Worm (Caenorhabditis elegans) whole organism, L1 larva: ENCODE measurements around the gene Y22D7AL.11.
A peak's percentile ranks its signal among the peaks of the same experiment; 100 is the strongest.

Source experiments
- C16A3.4 ChIP-seq: fragments of 150-350 bp; optimal IDR thresholded peaks from 2 replicates; lab custom pipeline; 2014; ENCODE audit warnings: missing biosample characterization, missing genetic modification characterization
- C34B4.2 ChIP-seq: sonication (generic microtip); optimal IDR thresholded peaks from 2 replicates; lab custom pipeline; 2017; ENCODE audit warnings: mild to moderate bottlenecking, missing genetic modification characterization, missing compliant biosample characterization
- ama-1 ChIP-seq: fragments of 150-350 bp; optimal IDR thresholded peaks from 2 replicates; lab custom pipeline; 2014
- blmp-1 ChIP-seq: fragments of 150-350 bp; optimal IDR thresholded peaks from 2 replicates; lab custom pipeline; 2014; ENCODE audit warnings: missing biosample characterization, missing genetic modification characterization
- ceh-82 ChIP-seq, 3 experiments: fragments of 150-350 bp in 1 of 3; sonication (generic microtip) in 2 of 3; optimal IDR thresholded peaks; 2 replicates each; lab custom pipeline; 2014 to 2017; ENCODE audit warnings: missing biosample characterization in 3 of 3, missing genetic modification characterization in 3 of 3
- ces-1 ChIP-seq: fragments of 150-350 bp; optimal IDR thresholded peaks from 2 replicates; lab custom pipeline; 2014; ENCODE audit warnings: missing biosample characterization, missing genetic modification reagents, missing genetic modification characterization
- efl-1 ChIP-seq, 4 experiments: fragments of 150-350 bp; optimal IDR thresholded peaks in 3 of 4; peaks in 1 of 4; 1 replicate in 1 of 4; 2 replicates in 3 of 4; lab custom pipeline; 2014; ENCODE audit warnings: missing biosample characterization in 2 of 4, missing genetic modification characterization in 2 of 4, missing genetic modification reagents in 2 of 4
- efl-3 ChIP-seq: fragments of 200-800 bp; sonication (Bioruptor generic); optimal IDR thresholded peaks from 2 replicates; lab custom pipeline; 2018; ENCODE audit warnings: mild to moderate bottlenecking, missing genetic modification characterization, missing compliant biosample characterization
- egl-13 ChIP-seq: sonication (generic microtip); optimal IDR thresholded peaks from 2 replicates; lab custom pipeline; 2016; ENCODE audit warnings: missing genotype, missing genetic modification reagents, missing genetic modification characterization, missing compliant biosample characterization
- egl-27 ChIP-seq, 2 experiments: fragments of 150-350 bp in 1 of 2; sonication (generic microtip); optimal IDR thresholded peaks; 3 replicates each; lab custom pipeline; 2017 to 2018; ENCODE audit warnings: missing biosample characterization in 2 of 2, missing genetic modification characterization in 2 of 2, missing genetic modification reagents in 2 of 2
- elt-2 ChIP-seq: sonication (generic microtip); optimal IDR thresholded peaks from 2 replicates; lab custom pipeline; 2016; ENCODE audit warnings: missing genetic modification characterization, mild to moderate bottlenecking, inconsistent platforms, missing compliant biosample characterization, missing genetic modification reagents
- fkh-8 ChIP-seq: sonication (generic microtip); optimal IDR thresholded peaks from 2 replicates; lab custom pipeline; 2016; ENCODE audit warnings: mild to moderate bottlenecking, missing genetic modification characterization, missing compliant biosample characterization
- grh-1 ChIP-seq: fragments of 200-800 bp; sonication (Bioruptor generic); IDR thresholded peaks from 2 replicates; pipeline ENCODE4 v1.3.6; 2022; ENCODE audit warnings: missing genetic modification reagents, missing genetic modification characterization, missing compliant biosample characterization
- hlh-17 ChIP-seq: fragments of 200-800 bp; sonication (Bioruptor generic); optimal IDR thresholded peaks from 2 replicates; lab custom pipeline; 2018; ENCODE audit warnings: missing genetic modification characterization, mild to moderate bottlenecking, missing compliant biosample characterization, moderate library complexity, borderline replicate concordance
- isw-1 ChIP-seq: fragments of 200-800 bp; sonication (Bioruptor generic); IDR thresholded peaks from 2 replicates; pipeline ENCODE4 v1.3.6; 2022; ENCODE audit warnings: missing genetic modification characterization, missing compliant biosample characterization
- jun-1 ChIP-seq: fragments of 150-350 bp; optimal IDR thresholded peaks from 2 replicates; lab custom pipeline; 2014; ENCODE audit warnings: missing biosample characterization, missing genetic modification reagents, missing genetic modification characterization
- lin-39 ChIP-seq: fragments of 150-350 bp; optimal IDR thresholded peaks from 2 replicates; lab custom pipeline; 2014; ENCODE audit warnings: missing biosample characterization, missing genetic modification reagents, missing genetic modification characterization
- mdl-1 ChIP-seq, 2 experiments: fragments of 150-350 bp; optimal IDR thresholded peaks; 2 replicates each; lab custom pipeline; 2014 to 2017; ENCODE audit warnings: missing biosample characterization in 2 of 2, missing genetic modification characterization in 2 of 2, inconsistent platforms in 1 of 2
- mep-1 ChIP-seq: fragments of 150-350 bp; optimal IDR thresholded peaks from 2 replicates; lab custom pipeline; 2014; ENCODE audit warnings: missing biosample characterization, missing genetic modification characterization
- nhr-19 ChIP-seq: fragments of 200-800 bp; sonication (Bioruptor generic); conservative IDR thresholded peaks from 2 replicates; pipeline ENCODE4 v1.3.6; 2022; ENCODE audit warnings: missing genetic modification characterization, missing compliant biosample characterization
- nhr-47 ChIP-seq: sonication (generic microtip); optimal IDR thresholded peaks from 2 replicates; lab custom pipeline; 2016; ENCODE audit warnings: mild to moderate bottlenecking, missing genetic modification characterization, moderate library complexity, missing compliant biosample characterization
- nhr-71 ChIP-seq: sonication (generic microtip); optimal IDR thresholded peaks from 2 replicates; lab custom pipeline; 2016; ENCODE audit warnings: mild to moderate bottlenecking, missing genetic modification characterization, moderate library complexity, missing compliant biosample characterization
- pag-3 ChIP-seq: sonication (generic microtip); optimal IDR thresholded peaks from 2 replicates; lab custom pipeline; 2017; ENCODE audit warnings: missing genetic modification characterization, mild to moderate bottlenecking, missing compliant biosample characterization, antibody characterized with exemption, borderline replicate concordance; ENCODE audit not compliant: insufficient read depth
- pax-3 ChIP-seq: fragments of 200-800 bp; sonication (Bioruptor generic); optimal IDR thresholded peaks from 2 replicates; lab custom pipeline; 2018; ENCODE audit warnings: mild to moderate bottlenecking, missing genetic modification characterization, moderate library complexity, missing compliant biosample characterization
- pqm-1 ChIP-seq: sonication (generic microtip); optimal IDR thresholded peaks from 3 replicates; lab custom pipeline; 2017; ENCODE audit warnings: missing biosample characterization, missing genetic modification characterization
- skn-1 ChIP-seq: fragments of 150-350 bp; optimal IDR thresholded peaks from 2 replicates; lab custom pipeline; 2014; ENCODE audit warnings: missing biosample characterization, missing genetic modification characterization
- snpc-4 ChIP-seq: fragments of 150-350 bp; optimal IDR thresholded peaks from 2 replicates; lab custom pipeline; 2014; ENCODE audit warnings: missing biosample characterization, missing genetic modification characterization
- snu-23 ChIP-seq: sonication (generic microtip); optimal IDR thresholded peaks from 2 replicates; lab custom pipeline; 2016; ENCODE audit warnings: missing genetic modification characterization, missing compliant biosample characterization
- sox-4 ChIP-seq: sonication (generic microtip); optimal IDR thresholded peaks from 2 replicates; lab custom pipeline; 2016; ENCODE audit warnings: missing genetic modification characterization, missing compliant biosample characterization
- sptf-1 ChIP-seq: fragments of 150-350 bp; optimal IDR thresholded peaks from 2 replicates; lab custom pipeline; 2014; ENCODE audit warnings: missing biosample characterization, missing genetic modification characterization
- swsn-7 ChIP-seq: sonication (generic microtip); optimal IDR thresholded peaks from 2 replicates; lab custom pipeline; 2016; ENCODE audit warnings: missing genetic modification characterization, missing compliant biosample characterization
- tbx-2 ChIP-seq: sonication (generic microtip); optimal IDR thresholded peaks from 2 replicates; lab custom pipeline; 2016; ENCODE audit warnings: missing genetic modification characterization, missing compliant biosample characterization
- tlp-1 ChIP-seq: fragments of 150-350 bp; optimal IDR thresholded peaks from 2 replicates; lab custom pipeline; 2014; ENCODE audit warnings: missing biosample characterization, missing genetic modification characterization
- unc-86 ChIP-seq: sonication (generic microtip); optimal IDR thresholded peaks from 2 replicates; lab custom pipeline; 2016; ENCODE audit warnings: missing genetic modification characterization, missing compliant biosample characterization
- unc-98 ChIP-seq: fragments of 200-800 bp; sonication (Bioruptor generic); IDR thresholded peaks from 2 replicates; pipeline ENCODE4 v1.3.6; 2022; ENCODE audit warnings: missing genetic modification characterization, missing compliant biosample characterization
- vab-15 ChIP-seq: sonication (generic microtip); optimal IDR thresholded peaks from 2 replicates; lab custom pipeline; 2017; ENCODE audit warnings: missing genotype, mild to moderate bottlenecking, missing genetic modification characterization, missing compliant biosample characterization
- zag-1 ChIP-seq: fragments of 150-350 bp; optimal IDR thresholded peaks from 2 replicates; lab custom pipeline; 2014; ENCODE audit warnings: missing biosample characterization, missing genetic modification characterization
- zip-4 ChIP-seq: fragments of 200-800 bp; sonication (Bioruptor generic); optimal IDR thresholded peaks from 2 replicates; lab custom pipeline; 2018; ENCODE audit warnings: mild to moderate bottlenecking, missing genetic modification characterization, moderate library complexity, missing compliant biosample characterization
- ztf-4 ChIP-seq: fragments of 150-350 bp; optimal IDR thresholded peaks from 2 replicates; lab custom pipeline; 2014; ENCODE audit warnings: missing biosample characterization, missing genetic modification characterization

Y22D7AL.11 gene

ce11 chrIII:1616245-1617026 is 17.7 kb downstream of the Y22D7AL.11 start (continued):
- no peak for TF ChIP-seq zip-4

- no peak for TF ChIP-seq snpc-4
- peak; percentile 99 for TF ChIP-seq blmp-1
- TF ChIP-seq mdl-1 (tag; optimal IDR thresholded peaks at IDR 0.05; lab: Kevin White, UChicago): no peak
- TF ChIP-seq mep-1 (tag; lab: Kevin White, UChicago): no peak
- TF ChIP-seq, all 84 proteins: peak for 1
Measured at ce11 chrIII:1614412-1614811, 19.8 kb downstream of the Y22D7AL.11 start.

- TF ChIP-seq tbx-2 (no peak), unc-98 (no peak), ztf-4 (no peak), egl-13 (tag; lab: Kevin White, UChicago) (no peak), C34B4.2 (tag; lab: Kevin White, UChicago) (no peak), pag-3 (no peak), snu-23 (GFP tag; lab: Kevin White, UChicago) (no peak), ceh-82 (tag; optimal IDR thresholded peaks at IDR 0.05; lab: Kevin White, UChicago) (no peak), tlp-1 (no peak), vab-15 (tag; lab: Kevin White, UChicago) (no peak), unc-86 (tag; lab: Kevin White, UChicago) (no peak), jun-1 (tag; lab: Kevin White, UChicago) (no peak), nhr-47 (tag; lab: Kevin White, UChicago) (no peak)
Measured at ce11 chrIII:1613933-1614332, 20.2 kb downstream of the Y22D7AL.11 start, which contains the start of gene Y22D7AL.9. Y22D7AL.9 (minus strand) TSS chrIII:1614033.

ce11 chrIII:1612974-1613568 is 21.1 kb downstream of the Y22D7AL.11 start:
- TF ChIP-seq pax-3 (no peak), unc-98 (no peak), egl-27 (tag; optimal IDR thresholded peaks at IDR 0.05; lab: Kevin White, UChicago) (no peak)

- TF ChIP-seq hlh-17 (GFP tag; lab: Kevin White, UChicago): no peak
- no peak for TF ChIP-seq ceh-82 (tag; optimal IDR thresholded peaks at IDR 0.05; lab: Kevin White, UChicago)
- TF ChIP-seq zip-4: no peak
- no peak for TF ChIP-seq skn-1 (tag; lab: Kevin White, UChicago)
- TF ChIP-seq zag-1 (tag; lab: Kevin White, UChicago): no peak
- no peak for TF ChIP-seq sox-4
- TF ChIP-seq, all 84 proteins: peak for 0
Measured at ce11 chrIII:1610938-1611337, 23.2 kb downstream of the Y22D7AL.11 start.

ce11 chrIII:1607659-1608058 is 26.5 kb downstream of the Y22D7AL.11 start:
- no peak for TF ChIP-seq zip-4
- TF ChIP-seq mep-1 (tag; lab: Kevin White, UChicago): no peak
- no peak for TF ChIP-seq efl-1 (optimal IDR thresholded peaks at IDR 0.05; lab: Kevin White, UChicago)
- peak in 1 of 2 experiments; percentile 9 for TF ChIP-seq efl-1 (GFP tag; optimal IDR thresholded peaks at IDR 0.05 in 1 of 2; lab: Kevin White, UChicago)
- TF ChIP-seq, all 84 proteins: peak for 1

- TF ChIP-seq blmp-1 (peak; percentile 86), sptf-1 (no peak), isw-1 (GFP tag; lab: Robert Waterston, UW) (no peak), swsn-7 (peak; percentile 6), ces-1 (no peak), fkh-8 (peak; percentile 13), elt-2 (tag; lab: Kevin White, UChicago) (peak; percentile 11), lin-39 (tag; lab: Kevin White, UChicago) (no peak), efl-3 (GFP tag; lab: Kevin White, UChicago) (no peak), pqm-1 (no peak), sox-4 (no peak), snu-23 (GFP tag; lab: Kevin White, UChicago) (peak; percentile 50), nhr-71 (tag; lab: Kevin White, UChicago) (peak; percentile 49), grh-1 (GFP tag; lab: Robert Waterston, UW) (no peak), ama-1 (lab: Kevin White, UChicago) (no peak), nhr-19 (GFP tag; lab: Robert Waterston, UW) (peak; percentile 31; the same call in 1 of the 2 replicates), C16A3.4 (tag; lab: Kevin White, UChicago) (no peak), hlh-17 (GFP tag; lab: Kevin White, UChicago) (no peak)
Measured at ce11 chrIII:1604514-1604976, 29.6 kb downstream of the Y22D7AL.11 start, which contains the start of gene Y22D7AL.6. Y22D7AL.6 (plus strand) TSS chrIII:1604926.
